Worm (Caenorhabditis elegans): ENCODE data around the gene coa-3.

DNA sequence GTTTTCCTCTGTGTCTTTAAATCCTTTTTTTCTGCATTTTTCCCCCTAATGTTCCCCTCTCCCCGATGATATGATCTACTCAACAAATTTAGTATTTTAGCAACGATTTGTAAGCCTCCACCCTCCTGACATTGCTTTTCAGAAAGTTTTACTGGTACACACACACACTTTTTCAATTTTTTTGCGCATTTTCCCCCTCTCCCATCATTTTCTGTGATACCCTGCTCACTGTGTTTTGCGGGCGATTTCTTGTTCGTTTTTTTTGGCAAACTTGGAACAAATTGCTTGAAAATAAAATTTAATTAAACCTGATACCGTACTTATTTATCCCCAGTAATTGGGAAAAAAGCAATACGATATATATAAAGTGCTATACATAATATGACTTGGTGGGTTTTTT is 11.8 kb downstream of the coa-3 start:
- TF ChIP-seq fos-1 (tag; optimal IDR thresholded peaks at IDR 0.05): no peak
- TF ChIP-seq ceh-9 (tag; optimal IDR thresholded peaks at IDR 0.05): no peak
- TF ChIP-seq nhr-43 (tag; optimal IDR thresholded peaks at IDR 0.05; ENCODE audit: poor library complexity, severe bottlenecking): no peak
- TF ChIP-seq nhr-25 (tag; optimal IDR thresholded peaks at IDR 0.05): no peak
